Fruit fly (Drosophila melanogaster): ENCODE data around the gene GCC88.

DNA sequence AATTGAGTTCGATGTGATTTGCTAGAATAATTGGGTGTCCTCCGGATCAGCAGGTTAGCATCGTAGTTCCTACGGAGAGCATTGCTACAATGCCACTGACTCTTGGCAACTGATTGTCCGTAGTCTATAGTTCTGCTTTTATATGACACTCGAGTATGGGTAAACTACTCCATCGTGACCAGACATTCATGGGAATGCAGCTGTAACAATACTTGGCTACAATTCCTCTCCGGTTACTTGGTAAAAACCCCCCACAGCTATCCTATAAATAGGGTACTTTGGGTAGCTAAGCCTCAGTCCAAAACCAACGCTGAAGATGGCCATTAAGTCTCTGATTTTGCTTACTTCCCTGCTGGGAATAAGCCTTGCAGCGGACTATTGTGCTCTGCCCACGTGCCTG is 5.2 kb downstream of the GCC88 start, which contains the start of gene scpr-C:
- TF ChIP-seq CG8478 (optimal IDR thresholded peaks at IDR 0.05) (no peak), CTCF (optimal IDR thresholded peaks at IDR 0.05) (no peak)

Measured in S2 (cell line).